Worm (Caenorhabditis elegans) whole organism, young adult: ENCODE results near the gene C01G10.1.

ENCODE experiments used
- B0019.2 ChIP-seq: fragments of 200-800 bp; sonication (Bioruptor generic); conservative IDR thresholded peaks from 2 replicates; pipeline ENCODE4 v1.3.6; 2022; ENCODE audit warnings: missing genetic modification reagents, missing genetic modification characterization, missing compliant biosample characterization
- C17E4.6 ChIP-seq: fragments of 200-800 bp; sonication (Bioruptor generic); IDR thresholded peaks from 2 replicates; pipeline ENCODE4 v1.3.6; 2022; ENCODE audit warnings: missing genetic modification reagents, missing genetic modification characterization, missing compliant biosample characterization
- F23B12.7 ChIP-seq: sonication (generic microtip); optimal IDR thresholded peaks from 2 replicates; lab custom pipeline; 2017; ENCODE audit warnings: missing genetic modification characterization, mild to moderate bottlenecking, missing compliant biosample characterization, antibody characterized with exemption, moderate library complexity; ENCODE audit not compliant: insufficient read depth
- F37B4.10 ChIP-seq: fragments of 200-800 bp; sonication (Bioruptor generic); IDR thresholded peaks from 2 replicates; pipeline ENCODE4 v1.3.6; 2022; ENCODE audit warnings: missing genetic modification characterization, missing compliant biosample characterization
- F49E8.2 ChIP-seq: sonication (generic microtip); optimal IDR thresholded peaks from 3 replicates; lab custom pipeline; 2017; ENCODE audit warnings: missing genetic modification characterization, mild to moderate bottlenecking, missing compliant biosample characterization, antibody characterized with exemption, moderate library complexity; ENCODE audit not compliant: insufficient read depth
- F55B11.4 ChIP-seq: sonication (generic microtip); optimal IDR thresholded peaks from 2 replicates; lab custom pipeline; 2016; ENCODE audit warnings: missing compliant biosample characterization, missing genetic modification characterization, borderline replicate concordance; ENCODE audit not compliant: insufficient read depth
- F57C9.4 ChIP-seq: sonication (generic microtip); optimal IDR thresholded peaks from 2 replicates; lab custom pipeline; 2017; ENCODE audit warnings: mild to moderate bottlenecking, missing genetic modification characterization, missing compliant biosample characterization
- T26A5.8 ChIP-seq: sonication (generic microtip); optimal IDR thresholded peaks from 2 replicates; lab custom pipeline; 2016; ENCODE audit warnings: missing genetic modification characterization, missing compliant biosample characterization
- Y95B8A.8 ChIP-seq: fragments of 200-800 bp; sonication (Bioruptor generic); IDR thresholded peaks from 2 replicates; pipeline ENCODE4 v1.3.6; 2022; ENCODE audit warnings: missing genetic modification reagents, missing genetic modification characterization, missing compliant biosample characterization
- aptf-2 ChIP-seq: fragments of 200-800 bp; sonication (Bioruptor generic); conservative IDR thresholded peaks from 2 replicates; pipeline ENCODE4 v1.3.6; 2022; ENCODE audit warnings: missing genetic modification reagents, missing genetic modification characterization, missing compliant biosample characterization
- aptf-3 ChIP-seq: fragments of 200-800 bp; sonication (Bioruptor generic); IDR thresholded peaks from 2 replicates; pipeline ENCODE4 v1.3.6; 2022; ENCODE audit warnings: missing genetic modification characterization, missing compliant biosample characterization
- atf-7 ChIP-seq: sonication (generic microtip); optimal IDR thresholded peaks from 2 replicates; lab custom pipeline; 2017; ENCODE audit warnings: mild to moderate bottlenecking, missing genetic modification characterization, missing compliant biosample characterization
- cebp-1 ChIP-seq, 2 experiments: fragments of 200-800 bp in 1 of 2; sonication (Bioruptor generic) in 1 of 2; sonication (generic microtip) in 1 of 2; IDR thresholded peaks in 1 of 2; optimal IDR thresholded peaks in 1 of 2; 2 replicates each; pipeline versions ENCODE4 v1.3.6 to Lab custom; 2017 to 2022; ENCODE audit warnings: missing compliant biosample characterization in 2 of 2, missing genetic modification characterization in 2 of 2, mild to moderate bottlenecking in 1 of 2, missing genetic modification reagents in 1 of 2, moderate library complexity in 1 of 2
- ceh-27 ChIP-seq: fragments of 200-800 bp; sonication (Bioruptor generic); optimal IDR thresholded peaks from 2 replicates; lab custom pipeline; 2018; ENCODE audit warnings: mild to moderate bottlenecking, missing genetic modification characterization, moderate library complexity, missing compliant biosample characterization
- ceh-40 ChIP-seq: fragments of 200-800 bp; sonication (Bioruptor generic); IDR thresholded peaks from 2 replicates; pipeline ENCODE4 v1.3.6; 2022; ENCODE audit warnings: missing genetic modification characterization, missing compliant biosample characterization
- ceh-58 ChIP-seq: fragments of 200-800 bp; sonication (Bioruptor generic); IDR thresholded peaks from 2 replicates; pipeline ENCODE4 v1.3.6; 2022; ENCODE audit warnings: missing genetic modification characterization, missing compliant biosample characterization
- ceh-91 ChIP-seq: fragments of 200-800 bp; sonication (Bioruptor generic); IDR thresholded peaks from 2 replicates; pipeline ENCODE4 v1.3.6; 2022; ENCODE audit warnings: missing genetic modification reagents, missing genetic modification characterization, missing compliant biosample characterization
- chd-7 ChIP-seq: sonication (generic microtip); optimal IDR thresholded peaks from 2 replicates; lab custom pipeline; 2016; ENCODE audit warnings: mild to moderate bottlenecking, missing genetic modification characterization, moderate library complexity, missing compliant biosample characterization
- dpl-1 ChIP-seq: fragments of 150-350 bp; optimal IDR thresholded peaks from 2 replicates; lab custom pipeline; 2014; ENCODE audit warnings: missing biosample characterization, missing genetic modification reagents, missing genetic modification characterization
- egl-44 ChIP-seq: fragments of 200-800 bp; sonication (Bioruptor generic); IDR thresholded peaks from 2 replicates; pipeline ENCODE4 v1.3.6; 2022; ENCODE audit warnings: missing genetic modification reagents, missing genetic modification characterization, missing compliant biosample characterization
- egrh-3 ChIP-seq: fragments of 200-800 bp; sonication (Bioruptor generic); IDR thresholded peaks from 2 replicates; pipeline ENCODE4 v1.3.6; 2022; ENCODE audit warnings: missing genetic modification reagents, missing genetic modification characterization, missing compliant biosample characterization
- hsf-1 ChIP-seq: fragments of 200-800 bp; sonication (Bioruptor generic); IDR thresholded peaks from 2 replicates; pipeline ENCODE4 v1.3.6; 2022; ENCODE audit warnings: missing genetic modification reagents, missing genetic modification characterization, missing compliant biosample characterization
- let-526 ChIP-seq: fragments of 200-800 bp; sonication (Bioruptor generic); IDR thresholded peaks from 2 replicates; pipeline ENCODE4 v1.3.6; 2022; ENCODE audit warnings: missing genetic modification reagents, missing genetic modification characterization, missing compliant biosample characterization
- lin-35 ChIP-seq, 3 experiments: fragments of 150-350 bp in 2 of 3; sonication (generic microtip) in 1 of 3; optimal IDR thresholded peaks; 2 replicates each; lab custom pipeline; 2014 to 2018; ENCODE audit warnings: missing biosample characterization in 3 of 3, missing genetic modification characterization in 3 of 3, missing genetic modification reagents in 3 of 3
- lin-54 ChIP-seq: fragments of 200-800 bp; sonication (Bioruptor generic); optimal IDR thresholded peaks from 2 replicates; lab custom pipeline; 2018; ENCODE audit warnings: mild to moderate bottlenecking, missing genetic modification characterization, missing compliant biosample characterization
- lir-1 ChIP-seq: fragments of 200-800 bp; sonication (Bioruptor generic); conservative IDR thresholded peaks from 2 replicates; pipeline ENCODE4 v1.3.6; 2022; ENCODE audit warnings: missing genetic modification reagents, missing genetic modification characterization, missing compliant biosample characterization
- madf-3 ChIP-seq: fragments of 200-800 bp; sonication (Bioruptor generic); IDR thresholded peaks from 2 replicates; pipeline ENCODE4 v1.3.6; 2022; ENCODE audit warnings: missing genetic modification reagents, missing genetic modification characterization, missing compliant biosample characterization
- madf-8 ChIP-seq: fragments of 200-800 bp; sonication (Bioruptor generic); conservative IDR thresholded peaks from 2 replicates; pipeline ENCODE4 v1.3.6; 2022; ENCODE audit warnings: missing genetic modification reagents, missing genetic modification characterization, missing compliant biosample characterization
- mes-4 ChIP-seq: sonication (generic microtip); optimal IDR thresholded peaks from 2 replicates; lab custom pipeline; 2016; ENCODE audit warnings: missing genotype, missing genetic modification characterization, missing compliant biosample characterization
- mxl-1 ChIP-seq: sonication (generic microtip); optimal IDR thresholded peaks from 2 replicates; lab custom pipeline; 2016; ENCODE audit warnings: missing genetic modification characterization, missing compliant biosample characterization
- nfya-2 ChIP-seq: fragments of 200-800 bp; sonication (Bioruptor generic); IDR thresholded peaks from 2 replicates; pipeline ENCODE4 v1.3.6; 2022; ENCODE audit warnings: missing genetic modification reagents, missing genetic modification characterization, missing compliant biosample characterization
- nhr-80 ChIP-seq: sonication (generic microtip); optimal IDR thresholded peaks from 2 replicates; lab custom pipeline; 2016; ENCODE audit warnings: missing genetic modification characterization, missing compliant biosample characterization
- pha-4 ChIP-seq: fragments of 150-350 bp; sonication (generic microtip); optimal IDR thresholded peaks from 2 replicates; lab custom pipeline; 2014; ENCODE audit warnings: missing biosample characterization, missing genetic modification reagents, missing genetic modification characterization
- rpc-1 ChIP-seq, 2 experiments: fragments of 150-350 bp in 1 of 2; sonication (generic microtip) in 1 of 2; optimal IDR thresholded peaks; 2 replicates each; lab custom pipeline; 2014 to 2018; ENCODE audit warnings: missing biosample characterization in 1 of 2, missing genetic modification characterization in 1 of 2, missing genetic modification reagents in 1 of 2, missing genotype in 1 of 2
- sdz-38 ChIP-seq: sonication (generic microtip); optimal IDR thresholded peaks from 2 replicates; lab custom pipeline; 2016; ENCODE audit warnings: missing genotype, missing genetic modification characterization, missing compliant biosample characterization
- snpc-3.4 ChIP-seq: sonication (generic microtip); optimal IDR thresholded peaks from 2 replicates; lab custom pipeline; 2017; ENCODE audit warnings: missing genetic modification characterization, mild to moderate bottlenecking, missing compliant biosample characterization, antibody characterized with exemption, moderate library complexity, missing genotype, missing genetic modification reagents
- snpc-4 ChIP-seq, 5 experiments: fragments of 150-350 bp in 1 of 5; sonication (generic microtip) in 4 of 5; optimal IDR thresholded peaks; 2 replicates each; lab custom pipeline; 2014 to 2018; ENCODE audit warnings: missing genetic modification characterization in 5 of 5, missing biosample characterization in 3 of 5, antibody characterized with exemption in 2 of 5, mild to moderate bottlenecking in 2 of 5, missing compliant biosample characterization in 2 of 5, missing genotype in 2 of 5, moderate library complexity in 2 of 5, missing genetic modification reagents in 1 of 5
- sptf-2 ChIP-seq: fragments of 200-800 bp; sonication (Bioruptor generic); optimal IDR thresholded peaks from 2 replicates; lab custom pipeline; 2018; ENCODE audit warnings: mild to moderate bottlenecking, missing genetic modification characterization, missing compliant biosample characterization
- tlf-1 ChIP-seq: fragments of 200-800 bp; sonication (Bioruptor generic); optimal IDR thresholded peaks from 2 replicates; lab custom pipeline; 2018; ENCODE audit warnings: mild to moderate bottlenecking, missing genetic modification characterization, missing compliant biosample characterization
- unc-62 ChIP-seq: fragments of 150-350 bp; optimal IDR thresholded peaks from 2 replicates; lab custom pipeline; 2014; ENCODE audit warnings: missing biosample characterization, missing genetic modification reagents, missing genetic modification characterization
- xnd-1 ChIP-seq: sonication (generic microtip); optimal IDR thresholded peaks from 2 replicates; lab custom pipeline; 2016; ENCODE audit warnings: missing genotype, missing genetic modification reagents, missing genetic modification characterization, missing compliant biosample characterization
- zfh-2 ChIP-seq: fragments of 200-800 bp; sonication (Bioruptor generic); conservative IDR thresholded peaks from 2 replicates; pipeline ENCODE4 v1.3.6; 2022; ENCODE audit warnings: missing genetic modification reagents, missing genetic modification characterization, missing compliant biosample characterization
- zim-3 ChIP-seq: sonication (generic microtip); optimal IDR thresholded peaks from 2 replicates; lab custom pipeline; 2017; ENCODE audit warnings: mild to moderate bottlenecking, missing genetic modification characterization, moderate library complexity, missing compliant biosample characterization
- ztf-25 ChIP-seq: fragments of 200-800 bp; sonication (Bioruptor generic); IDR thresholded peaks from 2 replicates; pipeline ENCODE4 v1.3.6; 2022; ENCODE audit warnings: missing genetic modification reagents, missing genetic modification characterization, missing compliant biosample characterization

Gene C01G10.1

DNA sequence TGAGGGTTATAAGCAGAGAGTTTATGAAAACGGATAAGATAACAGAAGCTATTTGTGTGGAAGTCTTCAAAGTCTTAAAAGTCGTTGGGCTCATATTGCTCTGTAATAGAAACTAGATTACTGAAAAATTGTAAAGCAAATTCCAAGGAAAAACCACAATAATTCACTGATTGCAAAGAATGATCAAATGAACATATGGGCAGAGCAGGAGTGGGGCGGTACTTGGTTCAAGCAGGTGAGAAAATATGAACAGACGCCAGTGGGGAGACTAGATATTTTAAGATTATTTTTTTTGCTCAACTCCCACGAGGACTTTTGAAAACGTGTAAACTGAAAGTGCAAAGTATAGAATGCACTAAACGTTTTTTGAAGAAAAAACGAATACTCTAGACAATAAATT lies 32.9 kb downstream of the C01G10.1 start, which contains the start of gene str-171:
TSS of gene str-171 (minus strand) at position 101 of the 400 bp plus-strand sequence.
- TF ChIP-seq aptf-2 (GFP tag; lab: Robert Waterston, UW) (no peak), unc-62 (no peak), zfh-2 (GFP tag; lab: Robert Waterston, UW) (no peak), F57C9.4 (tag; lab: Kevin White, UChicago) (no peak), snpc-3.4 (no peak), ceh-40 (GFP tag; lab: Robert Waterston, UW) (no peak), mxl-1 (no peak)

DNA sequence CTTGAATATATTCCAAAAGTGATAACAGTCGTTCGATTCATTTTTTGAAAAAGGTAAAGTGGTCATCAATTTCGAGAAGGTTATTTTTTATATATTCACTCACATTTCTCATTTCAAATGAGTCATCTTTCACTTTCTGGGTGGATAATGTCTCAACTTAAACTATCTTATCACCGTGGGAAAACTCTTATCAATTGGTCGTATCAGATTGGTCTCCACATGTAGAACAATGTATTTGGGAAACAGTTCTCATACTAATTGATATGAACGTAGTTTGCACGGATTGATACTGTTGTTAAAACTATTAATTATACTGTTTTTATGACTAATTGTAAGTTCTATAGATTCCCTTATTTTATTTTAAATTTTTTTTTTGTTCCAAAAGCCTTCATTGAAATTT lies 34.3 kb downstream of the C01G10.1 start:
- 0 out of 2 replicates have a peak, but pooled peaks have one; percentile 18 for TF ChIP-seq hsf-1 (GFP tag; lab: Robert Waterston, UW)
- TF ChIP-seq C17E4.6 (GFP tag; lab: Robert Waterston, UW) = no peak
- TF ChIP-seq ceh-58 = no peak
- TF ChIP-seq let-526 (GFP tag; lab: Robert Waterston, UW) = no peak
- no peak for TF ChIP-seq aptf-3 (GFP tag; lab: Robert Waterston, UW)
- no peak for TF ChIP-seq ceh-27 (GFP tag; lab: Kevin White, UChicago)
- TF ChIP-seq mes-4 (tag; lab: Kevin White, UChicago) = no peak

DNA sequence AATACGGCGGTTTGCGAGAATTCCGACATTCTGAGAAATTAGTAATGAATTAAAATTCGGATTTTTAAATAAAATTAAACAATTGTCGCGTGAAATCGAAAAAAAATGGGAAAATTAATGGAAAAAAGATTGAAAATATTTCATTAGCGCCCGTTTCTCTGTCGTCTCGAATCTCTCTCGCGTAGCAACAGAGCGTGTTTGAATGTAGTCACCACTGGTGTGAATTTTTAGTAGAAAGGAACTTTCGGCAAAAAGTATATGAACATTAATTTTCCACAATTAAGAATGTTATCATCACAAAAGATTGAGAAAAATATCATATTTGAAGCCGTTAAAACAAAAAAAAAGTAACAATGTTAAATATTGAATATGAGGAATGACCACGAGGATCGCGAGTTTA lies 37.2 kb downstream of the C01G10.1 start, which contains the start of gene aipl-1:
TSS of gene aipl-1 (minus strand) at position 30 of the 400 bp plus-strand sequence.
- TF ChIP-seq lir-1 (GFP tag; lab: Robert Waterston, UW) = no peak
- peak; percentile 7 for TF ChIP-seq dpl-1 (GFP tag; lab: Kevin White, UChicago)
- no peak for TF ChIP-seq zim-3 (tag; lab: Kevin White, UChicago)
- TF ChIP-seq T26A5.8 (tag; lab: Kevin White, UChicago) = no peak
- TF ChIP-seq sdz-38 (tag; lab: Kevin White, UChicago) = no peak
- no peak for TF ChIP-seq atf-7 (tag; lab: Kevin White, UChicago)
- no peak for TF ChIP-seq egrh-3 (GFP tag; lab: Robert Waterston, UW)
- TF ChIP-seq ztf-25 (GFP tag; lab: Robert Waterston, UW) = no peak
- no peak for TF ChIP-seq unc-62
- 0 out of 2 replicates have a peak, but pooled peaks have one; percentile 36 for TF ChIP-seq cebp-1 (GFP tag; IDR thresholded peaks at IDR 0.05; lab: Robert Waterston, UW)
- no peak for TF ChIP-seq cebp-1 (tag; optimal IDR thresholded peaks at IDR 0.05; lab: Kevin White, UChicago)
- TF ChIP-seq chd-7 (tag; lab: Kevin White, UChicago) = no peak
- no peak for TF ChIP-seq F37B4.10 (GFP tag; lab: Robert Waterston, UW)
- no peak for TF ChIP-seq pha-4
- TF ChIP-seq rpc-1 (optimal IDR thresholded peaks at IDR 0.05; lab: Kevin White, UChicago) = no peak
- no peak for TF ChIP-seq rpc-1 (tag; optimal IDR thresholded peaks at IDR 0.05; lab: Kevin White, UChicago)
- no peak for TF ChIP-seq nfya-2 (GFP tag; lab: Robert Waterston, UW)
- TF ChIP-seq madf-3 = no peak
- peak; percentile 2 for TF ChIP-seq nhr-80
- peak; percentile 76 for TF ChIP-seq F23B12.7 (tag; lab: Kevin White, UChicago)
- peak; percentile 46 for TF ChIP-seq ceh-91
- TF ChIP-seq snpc-4 (GFP tag; optimal IDR thresholded peaks at IDR 0.05; lab: Kevin White, UChicago) = no peak
- peak in 3 of 4 experiments; percentile 5 to 66 (median 53) for TF ChIP-seq snpc-4 (tag; optimal IDR thresholded peaks at IDR 0.05; lab: Kevin White, UChicago)
- TF ChIP-seq egl-44 = no peak
- no peak for TF ChIP-seq madf-8 (GFP tag; lab: Robert Waterston, UW)
- TF ChIP-seq F55B11.4 (tag; lab: Kevin White, UChicago) = no peak
- TF ChIP-seq lin-54 = peak; percentile 62
- no peak for TF ChIP-seq sptf-2 (GFP tag; lab: Kevin White, UChicago)
- no peak for TF ChIP-seq xnd-1 (tag; lab: Kevin White, UChicago)
- peak; percentile 77 for TF ChIP-seq F49E8.2 (tag; lab: Kevin White, UChicago)
- 0 out of 2 replicates have a peak, but pooled peaks have one; percentile 42 for TF ChIP-seq B0019.2 (GFP tag; lab: Robert Waterston, UW)
- TF ChIP-seq Y95B8A.8 (GFP tag; lab: Robert Waterston, UW) = 0 out of 2 replicates have a peak, but pooled peaks have one; percentile 31
- no peak for TF ChIP-seq tlf-1 (GFP tag; lab: Kevin White, UChicago)
- peak in 1 of 3 experiments; percentile 53 for TF ChIP-seq lin-35 (GFP tag; optimal IDR thresholded peaks at IDR 0.05; lab: Kevin White, UChicago)
- TF ChIP-seq hsf-1 (GFP tag; lab: Robert Waterston, UW) = no peak; the same call in 1 of the 2 replicates
